Worm (Caenorhabditis elegans): ENCODE results near the gene R13D11.4.

ce11 chrV:764732-765131, 45.9 kb upstream of the R13D11.4 start, which contains the start of gene str-238:
- TF ChIP-seq ama-1 (optimal IDR thresholded peaks at IDR 0.05) (no peak), B0310.2 (tag; optimal IDR thresholded peaks at IDR 0.05) (no peak), hnd-1 (tag; optimal IDR thresholded peaks at IDR 0.05) (no peak), pes-1 (GFP tag; IDR thresholded peaks at IDR 0.05) (no peak), hmbx-1 (tag; optimal IDR thresholded peaks at IDR 0.05) (no peak), ceh-36 (tag; optimal IDR thresholded peaks at IDR 0.05) (no peak), ceh-13 (GFP tag; optimal IDR thresholded peaks at IDR 0.05) (no peak), hmg-4 (GFP tag; optimal IDR thresholded peaks at IDR 0.05) (no peak), tbx-37 (GFP tag; conservative IDR thresholded peaks at IDR 0.05) (no peak), flt-1 (GFP tag; IDR thresholded peaks at IDR 0.05) (no peak), sea-1 (GFP tag; conservative IDR thresholded peaks at IDR 0.05) (no peak), F13C5.2 (tag; optimal IDR thresholded peaks at IDR 0.05) (no peak)
